Worm (Caenorhabditis elegans) whole organism, L2 larva: Measurements from ENCODE around the gene ZK970.8.

Source experiments
- Y55F3AM.14 ChIP-seq: fragments of 200-800 bp; sonication (Bioruptor generic); optimal IDR thresholded peaks from 2 replicates; lab custom pipeline; 2018; ENCODE audit warnings: mild to moderate bottlenecking, missing genetic modification characterization, missing compliant biosample characterization
- ceh-82 ChIP-seq: fragments of 150-350 bp; optimal IDR thresholded peaks from 2 replicates; lab custom pipeline; 2014; ENCODE audit warnings: missing biosample characterization, missing genetic modification characterization
- lin-39 ChIP-seq: fragments of 150-350 bp; optimal IDR thresholded peaks from 2 replicates; lab custom pipeline; 2014; ENCODE audit warnings: missing biosample characterization, missing genetic modification reagents, missing genetic modification characterization
- lsy-2 ChIP-seq, 2 experiments: fragments of 150-350 bp in 1 of 2; sonication (generic microtip) in 1 of 2; optimal IDR thresholded peaks; 2 replicates each; lab custom pipeline; 2014 to 2017; ENCODE audit warnings: missing biosample characterization in 2 of 2, missing genetic modification characterization in 2 of 2
- nhr-21 ChIP-seq: fragments of 150-350 bp; optimal IDR thresholded peaks from 2 replicates; lab custom pipeline; 2014; ENCODE audit warnings: missing biosample characterization, missing genetic modification characterization
- sem-4 ChIP-seq: fragments of 150-350 bp; optimal IDR thresholded peaks from 2 replicates; lab custom pipeline; 2014; ENCODE audit warnings: missing biosample characterization, missing genetic modification reagents, missing genetic modification characterization
- skn-1 ChIP-seq: sonication (generic microtip); optimal IDR thresholded peaks from 2 replicates; lab custom pipeline; 2017; ENCODE audit warnings: missing biosample characterization, missing genetic modification characterization
- unc-62 ChIP-seq: fragments of 150-350 bp; optimal IDR thresholded peaks from 2 replicates; lab custom pipeline; 2014; ENCODE audit warnings: missing biosample characterization, missing genetic modification reagents, missing genetic modification characterization

DNA sequence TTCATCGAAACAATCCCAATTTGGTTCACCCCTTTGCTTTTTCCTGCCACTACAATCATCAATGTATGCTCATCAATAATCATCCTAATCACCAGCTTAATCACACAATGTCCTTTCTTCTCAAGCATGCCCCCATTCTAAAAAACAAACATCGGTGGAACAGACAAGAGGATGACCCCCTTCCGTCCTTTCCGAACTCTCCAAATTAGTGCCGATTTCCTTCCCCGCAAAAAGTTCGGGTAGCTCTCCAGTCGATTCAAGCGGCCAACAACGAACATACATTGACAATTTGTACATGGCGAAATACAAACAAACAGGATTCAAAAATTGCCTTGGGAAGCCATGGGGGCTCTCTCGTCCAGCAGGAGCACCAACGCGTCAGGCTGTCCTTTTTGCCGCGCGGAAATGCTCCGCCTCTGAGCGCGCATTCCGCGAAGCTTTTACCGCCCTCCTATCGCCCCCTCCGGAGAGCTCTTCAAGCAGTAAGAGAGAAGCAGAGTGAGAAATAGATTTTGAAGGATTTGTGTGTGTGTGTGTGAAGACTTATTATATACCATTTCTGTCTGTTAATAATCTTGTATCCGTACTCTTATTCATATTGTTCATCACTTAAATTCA is 16.3 kb downstream of the ZK970.8 start, which contains the start of gene appg-1:
- no peak for TF ChIP-seq skn-1 (tag; lab: Kevin White, UChicago)
- TF ChIP-seq lin-39 = no peak
- TF ChIP-seq Y55F3AM.14 = no peak
- TF ChIP-seq sem-4 (tag; lab: Kevin White, UChicago) = no peak
- TF ChIP-seq lsy-2 (tag; optimal IDR thresholded peaks at IDR 0.05; lab: Kevin White, UChicago) = no peak
- TF ChIP-seq nhr-21 (tag; lab: Kevin White, UChicago) = no peak
- TF ChIP-seq ceh-82 = no peak
- TF ChIP-seq unc-62 (GFP tag; lab: Kevin White, UChicago) = no peak
